Worm (Caenorhabditis elegans) whole organism, L3 larva: ENCODE measurements around the gene ncs-5.

Experiments used
- ZK546.5 ChIP-seq: sonication (generic microtip); optimal IDR thresholded peaks from 2 replicates; lab custom pipeline; 2017; ENCODE audit warnings: missing biosample characterization, missing genetic modification characterization
- elt-3 ChIP-seq, 3 experiments: fragments of 150-350 bp in 1 of 3; sonication (generic microtip) in 2 of 3; optimal IDR thresholded peaks; 2 replicates in 2 of 3; 4 replicates in 1 of 3; lab custom pipeline; 2014 to 2017; ENCODE audit warnings: missing biosample characterization in 3 of 3, missing genetic modification characterization in 3 of 3
- fkh-10 ChIP-seq: sonication (generic microtip); optimal IDR thresholded peaks from 2 replicates; lab custom pipeline; 2017; ENCODE audit warnings: missing biosample characterization, missing genetic modification reagents, missing genetic modification characterization
- mdl-1 ChIP-seq: fragments of 150-350 bp; optimal IDR thresholded peaks from 2 replicates; lab custom pipeline; 2014; ENCODE audit warnings: missing biosample characterization, missing genetic modification characterization
- nhr-67 ChIP-seq: fragments of 150-350 bp; optimal IDR thresholded peaks from 2 replicates; lab custom pipeline; 2014; ENCODE audit warnings: missing biosample characterization, missing genetic modification characterization
- pha-4 ChIP-seq: fragments of 150-350 bp; optimal IDR thresholded peaks from 2 replicates; lab custom pipeline; 2014; ENCODE audit warnings: missing biosample characterization, missing genetic modification reagents, missing genetic modification characterization
- pqm-1 ChIP-seq: fragments of 150-350 bp; optimal IDR thresholded peaks from 2 replicates; lab custom pipeline; 2017; ENCODE audit warnings: missing biosample characterization, missing genetic modification characterization, inconsistent platforms
- tbx-2 ChIP-seq: sonication (generic microtip); optimal IDR thresholded peaks from 2 replicates; lab custom pipeline; 2016; ENCODE audit warnings: mild to moderate bottlenecking, missing genetic modification characterization, missing compliant biosample characterization
- ztf-11 ChIP-seq: fragments of 150-350 bp; optimal IDR thresholded peaks from 2 replicates; lab custom pipeline; 2014; ENCODE audit warnings: missing biosample characterization, missing genetic modification characterization

DNA sequence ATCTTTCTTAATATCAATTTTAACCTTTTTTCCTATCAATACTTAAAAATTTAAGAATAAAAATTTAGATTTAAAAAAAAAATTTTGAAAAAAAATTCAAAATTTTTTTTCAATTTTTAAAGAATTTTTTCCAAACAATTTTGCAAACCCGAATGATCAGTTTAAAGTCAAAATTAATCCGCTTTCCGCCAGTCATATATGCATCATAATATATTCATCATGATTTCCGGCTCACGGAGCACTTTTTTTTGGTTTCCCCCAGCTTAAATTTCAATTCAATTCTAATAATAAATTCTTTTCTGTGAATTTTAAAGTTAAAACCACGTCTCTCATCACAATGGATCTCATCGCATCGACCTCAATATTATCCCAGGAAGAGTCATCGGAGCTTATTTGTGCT is 26.9 kb downstream of the ncs-5 start, which contains the start of gene nhr-230:
- no peak for TF ChIP-seq pha-4 (tag; lab: Kevin White, UChicago)
- no peak for TF ChIP-seq nhr-67 (tag; lab: Kevin White, UChicago)
- no peak for TF ChIP-seq elt-3 (tag; optimal IDR thresholded peaks at IDR 0.05; lab: Kevin White, UChicago)
- TF ChIP-seq ztf-11 (tag; lab: Kevin White, UChicago), result no peak
- TF ChIP-seq ZK546.5, result no peak
- no peak for TF ChIP-seq tbx-2
- TF ChIP-seq fkh-10 (GFP tag; lab: Kevin White, UChicago), result no peak
- TF ChIP-seq pqm-1 (tag; lab: Kevin White, UChicago), result no peak
- TF ChIP-seq mdl-1 (tag; lab: Kevin White, UChicago), result no peak
